Worm (Caenorhabditis elegans) whole organism, late embryonic: ENCODE results near the gene irld-50.

ENCODE experiments used
- C08G9.2 ChIP-seq: sonication (generic microtip); optimal IDR thresholded peaks from 2 replicates; lab custom pipeline; 2016; ENCODE audit warnings: mild to moderate bottlenecking, missing genetic modification characterization, moderate library complexity, missing compliant biosample characterization
- K09A11.1 ChIP-seq: sonication (generic microtip); optimal IDR thresholded peaks from 2 replicates; lab custom pipeline; 2017; ENCODE audit warnings: antibody characterized with exemption, mild to moderate bottlenecking, missing genetic modification characterization, missing compliant biosample characterization; ENCODE audit not compliant: insufficient read depth
- Y22D7AL.16 ChIP-seq: sonication (generic microtip); optimal IDR thresholded peaks from 2 replicates; lab custom pipeline; 2016; ENCODE audit warnings: missing genetic modification characterization, missing compliant biosample characterization
- ama-1 ChIP-seq: fragments of 150-350 bp; optimal IDR thresholded peaks from 2 replicates; lab custom pipeline; 2014
- ceh-14 ChIP-seq: sonication (generic microtip); optimal IDR thresholded peaks from 2 replicates; lab custom pipeline; 2016; ENCODE audit warnings: missing genotype, missing genetic modification characterization, missing compliant biosample characterization
- ceh-18 ChIP-seq: sonication (generic microtip); optimal IDR thresholded peaks from 2 replicates; lab custom pipeline; 2016; ENCODE audit warnings: missing genetic modification characterization, missing compliant biosample characterization
- ceh-2 ChIP-seq: sonication (generic microtip); optimal IDR thresholded peaks from 2 replicates; lab custom pipeline; 2016; ENCODE audit warnings: missing genotype, missing genetic modification characterization, missing compliant biosample characterization
- ceh-22 ChIP-seq: sonication (generic microtip); optimal IDR thresholded peaks from 2 replicates; lab custom pipeline; 2017; ENCODE audit warnings: missing biosample characterization, missing genetic modification characterization
- ceh-48 ChIP-seq: sonication (generic microtip); optimal IDR thresholded peaks from 2 replicates; lab custom pipeline; 2016; ENCODE audit warnings: missing genetic modification characterization, inconsistent platforms, missing compliant biosample characterization
- ceh-9 ChIP-seq: sonication (generic microtip); optimal IDR thresholded peaks from 2 replicates; lab custom pipeline; 2016; ENCODE audit warnings: mild to moderate bottlenecking, missing genetic modification characterization, inconsistent platforms, missing compliant biosample characterization
- che-1 ChIP-seq: sonication (generic microtip); optimal IDR thresholded peaks from 2 replicates; lab custom pipeline; 2016; ENCODE audit warnings: mild to moderate bottlenecking, missing genetic modification characterization, missing compliant biosample characterization
- dmd-4 ChIP-seq: sonication (generic microtip); optimal IDR thresholded peaks from 2 replicates; lab custom pipeline; 2016; ENCODE audit warnings: borderline replicate concordance, missing genetic modification characterization, missing compliant biosample characterization
- dve-1 ChIP-seq: sonication (generic microtip); optimal IDR thresholded peaks from 2 replicates; lab custom pipeline; 2017; ENCODE audit warnings: antibody characterized with exemption, mild to moderate bottlenecking, missing genetic modification characterization, missing compliant biosample characterization
- elt-2 ChIP-seq: sonication (generic microtip); optimal IDR thresholded peaks from 2 replicates; lab custom pipeline; 2016; ENCODE audit warnings: missing genetic modification reagents, missing genetic modification characterization, missing compliant biosample characterization
- elt-4 ChIP-seq: sonication (generic microtip); optimal IDR thresholded peaks from 2 replicates; lab custom pipeline; 2016; ENCODE audit warnings: missing genetic modification characterization, missing compliant biosample characterization
- fax-1 ChIP-seq: sonication (generic microtip); optimal IDR thresholded peaks from 2 replicates; lab custom pipeline; 2016; ENCODE audit warnings: missing genotype, missing genetic modification characterization, missing compliant biosample characterization
- fkh-10 ChIP-seq: fragments of 150-350 bp; optimal IDR thresholded peaks from 2 replicates; lab custom pipeline; 2014; ENCODE audit warnings: missing biosample characterization, missing genetic modification reagents, missing genetic modification characterization
- fkh-6 ChIP-seq: sonication (generic microtip); optimal IDR thresholded peaks from 2 replicates; lab custom pipeline; 2016; ENCODE audit warnings: missing genetic modification characterization, missing compliant biosample characterization
- gmeb-2 ChIP-seq: sonication (generic microtip); optimal IDR thresholded peaks from 2 replicates; lab custom pipeline; 2016; ENCODE audit warnings: missing genetic modification characterization, inconsistent platforms, missing compliant biosample characterization
- hlh-15 ChIP-seq: sonication (generic microtip); optimal IDR thresholded peaks from 2 replicates; lab custom pipeline; 2016; ENCODE audit warnings: missing genetic modification characterization, missing compliant biosample characterization
- hlh-6 ChIP-seq: sonication (generic microtip); optimal IDR thresholded peaks from 2 replicates; lab custom pipeline; 2016; ENCODE audit warnings: missing genotype, missing genetic modification characterization, missing compliant biosample characterization
- hlh-8 ChIP-seq: sonication (generic microtip); optimal IDR thresholded peaks from 2 replicates; lab custom pipeline; 2016; ENCODE audit warnings: missing genotype, missing genetic modification characterization, missing compliant biosample characterization
- lim-6 ChIP-seq: sonication (generic microtip); optimal IDR thresholded peaks from 2 replicates; lab custom pipeline; 2016; ENCODE audit warnings: missing genetic modification characterization, missing compliant biosample characterization
- lin-11 ChIP-seq: fragments of 200-800 bp; sonication (Bioruptor generic); optimal IDR thresholded peaks from 2 replicates; lab custom pipeline; 2018; ENCODE audit warnings: mild to moderate bottlenecking, missing genetic modification characterization, missing compliant biosample characterization
- mec-3 ChIP-seq: sonication (generic microtip); optimal IDR thresholded peaks from 2 replicates; lab custom pipeline; 2016; ENCODE audit warnings: borderline replicate concordance, missing genetic modification characterization, missing compliant biosample characterization
- nfya-1 ChIP-seq: sonication (generic microtip); optimal IDR thresholded peaks from 2 replicates; lab custom pipeline; 2017; ENCODE audit warnings: missing genetic modification characterization, mild to moderate bottlenecking, missing compliant biosample characterization, antibody characterized with exemption, moderate library complexity
- npax-4 ChIP-seq: sonication (generic microtip); optimal IDR thresholded peaks from 2 replicates; lab custom pipeline; 2016; ENCODE audit warnings: missing genetic modification characterization, missing compliant biosample characterization
- odd-2 ChIP-seq: sonication (generic microtip); optimal IDR thresholded peaks from 2 replicates; lab custom pipeline; 2017; ENCODE audit warnings: antibody characterized with exemption, mild to moderate bottlenecking, missing genetic modification characterization, missing compliant biosample characterization
- pax-1 ChIP-seq: fragments of 150-350 bp; optimal IDR thresholded peaks from 2 replicates; lab custom pipeline; 2014; ENCODE audit warnings: missing biosample characterization, missing genetic modification characterization
- pha-4 ChIP-seq: fragments of 150-350 bp; optimal IDR thresholded peaks from 2 replicates; lab custom pipeline; 2018; ENCODE audit warnings: missing biosample characterization, missing genetic modification reagents, missing genetic modification characterization
- pros-1 ChIP-seq: fragments of 150-350 bp; optimal IDR thresholded peaks from 2 replicates; lab custom pipeline; 2014; ENCODE audit warnings: missing biosample characterization, missing genetic modification reagents, missing genetic modification characterization
- ref-2 ChIP-seq: sonication (generic microtip); optimal IDR thresholded peaks from 2 replicates; lab custom pipeline; 2016; ENCODE audit warnings: missing genetic modification characterization, missing compliant biosample characterization
- sdc-2 ChIP-seq: sonication (generic microtip); optimal IDR thresholded peaks from 2 replicates; lab custom pipeline; 2016; ENCODE audit warnings: missing genotype, missing genetic modification characterization, missing compliant biosample characterization
- sox-2 ChIP-seq: fragments of 200-800 bp; sonication (Bioruptor generic); IDR thresholded peaks from 2 replicates; pipeline ENCODE4 v1.3.6; 2022; ENCODE audit warnings: missing genetic modification reagents, missing genetic modification characterization, missing compliant biosample characterization
- sox-4 ChIP-seq: sonication (generic microtip); optimal IDR thresholded peaks from 2 replicates; lab custom pipeline; 2017; ENCODE audit warnings: mild to moderate bottlenecking, missing genetic modification characterization, inconsistent platforms, missing compliant biosample characterization
- syd-9 ChIP-seq: sonication (generic microtip); optimal IDR thresholded peaks from 2 replicates; lab custom pipeline; 2016; ENCODE audit warnings: mild to moderate bottlenecking, missing genetic modification characterization, moderate library complexity, missing compliant biosample characterization
- ttx-3 ChIP-seq: sonication (generic microtip); optimal IDR thresholded peaks from 2 replicates; lab custom pipeline; 2016; ENCODE audit warnings: missing genetic modification reagents, missing genetic modification characterization, missing compliant biosample characterization
- unc-3 ChIP-seq, 2 experiments: fragments of 200-800 bp in 1 of 2; sonication (Bioruptor generic) in 1 of 2; sonication (generic microtip) in 1 of 2; conservative IDR thresholded peaks in 1 of 2; optimal IDR thresholded peaks in 1 of 2; 2 replicates each; pipeline versions ENCODE4 v1.3.6 to Lab custom; 2016 to 2022; ENCODE audit warnings: missing compliant biosample characterization in 2 of 2, missing genetic modification characterization in 2 of 2, missing genetic modification reagents in 1 of 2
- unc-42 ChIP-seq: sonication (generic microtip); optimal IDR thresholded peaks from 2 replicates; lab custom pipeline; 2016; ENCODE audit warnings: missing genotype, missing genetic modification characterization, missing compliant biosample characterization
- ztf-16 ChIP-seq: sonication (generic microtip); optimal IDR thresholded peaks from 2 replicates; lab custom pipeline; 2017; ENCODE audit warnings: missing genetic modification characterization, missing compliant biosample characterization

The irld-50 gene

ce11 chrII:2987854-2988350, 44.0 kb upstream of the irld-50 start, which contains the start of gene lido-7 (continued):
- TF ChIP-seq pha-4 (tag; lab: Kevin White, UChicago): no peak
- no peak for TF ChIP-seq che-1
- peak; percentile 2 for TF ChIP-seq ceh-18 (tag; lab: Kevin White, UChicago)
- TF ChIP-seq unc-3 (GFP tag; conservative IDR thresholded peaks at IDR 0.05; lab: Robert Waterston, UW): 0 out of 2 replicates have a peak, but pooled peaks have one; percentile 19
- TF ChIP-seq unc-3 (tag; optimal IDR thresholded peaks at IDR 0.05; lab: Kevin White, UChicago): no peak
- TF ChIP-seq pax-1 (tag; lab: Kevin White, UChicago): no peak

DNA sequence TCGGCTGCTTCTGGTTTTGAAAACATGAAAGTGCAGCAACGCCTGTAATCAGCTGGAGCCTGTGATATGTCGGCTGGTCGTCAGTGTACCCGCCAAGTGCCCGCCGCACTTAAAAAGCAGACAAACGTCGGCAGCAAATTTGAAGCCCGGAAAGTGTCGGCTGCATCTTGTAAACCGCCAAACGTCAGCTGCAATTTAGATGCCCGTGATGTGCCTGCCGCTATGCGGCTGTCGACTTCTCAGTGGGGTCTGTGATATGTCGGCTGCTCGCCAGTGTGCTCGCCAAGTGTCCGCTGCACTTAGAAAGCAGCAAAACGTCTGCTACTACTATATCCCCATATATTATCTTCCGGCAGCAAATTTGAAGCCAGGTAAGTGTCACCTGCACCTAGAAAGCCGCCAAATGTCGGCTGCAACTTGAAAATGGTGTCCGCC, 43.3 kb upstream of the irld-50 start:
- TF ChIP-seq ceh-2 (tag; lab: Kevin White, UChicago): no peak
- TF ChIP-seq mec-3 (tag; lab: Kevin White, UChicago): no peak
- no peak for TF ChIP-seq hlh-6 (tag; lab: Kevin White, UChicago)
- TF ChIP-seq sox-2 (GFP tag; lab: Robert Waterston, UW): no peak

ce11 chrII:2985935-2986498, 42.2 kb upstream of the irld-50 start:
- no peak for TF ChIP-seq fkh-10 (GFP tag; lab: Kevin White, UChicago)
- no peak for TF ChIP-seq elt-2
- TF ChIP-seq fkh-6 (tag; lab: Kevin White, UChicago): no peak
- no peak for TF ChIP-seq syd-9
- no peak for TF ChIP-seq ztf-16 (tag; lab: Kevin White, UChicago)
- no peak for TF ChIP-seq ceh-2 (tag; lab: Kevin White, UChicago)
- no peak for TF ChIP-seq dmd-4 (tag; lab: Kevin White, UChicago)
- TF ChIP-seq, all 69 proteins: peak for 0

- no peak for TF ChIP-seq fax-1
- TF ChIP-seq ref-2: no peak
- TF ChIP-seq hlh-6 (tag; lab: Kevin White, UChicago): peak; percentile 40
- TF ChIP-seq, all 69 proteins: peak for 1
These were observed 41.6 kb upstream of the irld-50 start for ce11 chrII:2985446-2985845.

ce11 chrII:2984383-2984782, 40.5 kb upstream of the irld-50 start:
- TF ChIP-seq elt-4 (tag; lab: Kevin White, UChicago) (no peak), Y22D7AL.16 (no peak), ceh-48 (no peak), ttx-3 (tag; lab: Kevin White, UChicago) (no peak), hlh-8 (tag; lab: Kevin White, UChicago) (no peak), unc-3 (GFP tag; conservative IDR thresholded peaks at IDR 0.05; lab: Robert Waterston, UW) (no peak), unc-3 (tag; optimal IDR thresholded peaks at IDR 0.05; lab: Kevin White, UChicago) (no peak), ceh-14 (tag; lab: Kevin White, UChicago) (no peak), odd-2 (tag; lab: Kevin White, UChicago) (no peak), sdc-2 (no peak), lin-11 (tag; lab: Kevin White, UChicago) (no peak)

ce11 chrII:2979061-2979460, 35.2 kb upstream of the irld-50 start:
- TF ChIP-seq dve-1 (tag; lab: Kevin White, UChicago) (peak; percentile 94), hlh-15 (no peak)

ce11 chrII:2977652-2978051, 33.8 kb upstream of the irld-50 start:
- TF ChIP-seq ceh-9 (tag; lab: Kevin White, UChicago) (no peak), sox-4 (tag; lab: Kevin White, UChicago) (no peak), che-1 (no peak), fax-1 (no peak), ceh-22 (tag; lab: Kevin White, UChicago) (no peak), pros-1 (tag; lab: Kevin White, UChicago) (no peak), C08G9.2 (no peak), dmd-4 (tag; lab: Kevin White, UChicago) (no peak), ama-1 (no peak), lim-6 (tag; lab: Kevin White, UChicago) (no peak), gmeb-2 (tag; lab: Kevin White, UChicago) (no peak), K09A11.1 (no peak), Y22D7AL.16 (no peak), unc-42 (tag; lab: Kevin White, UChicago) (no peak), npax-4 (tag; lab: Kevin White, UChicago) (no peak), nfya-1 (tag; lab: Kevin White, UChicago) (no peak)
